Fruit fly (Drosophila melanogaster) whole organism, embryonic: Measurements from ENCODE around the gene Moca-cyp.

Source experiments
- Asciz ChIP-seq: fragments of 200-800 bp; sonication (Bioruptor generic); optimal IDR thresholded peaks from 2 replicates; lab custom pipeline; 2017; ENCODE audit warnings: missing biosample characterization, mild to moderate bottlenecking, missing genetic modification characterization, missing genetic modification reagents
- Atf6 ChIP-seq: fragments of 200-800 bp; sonication (Bioruptor generic); IDR thresholded peaks from 2 replicates; pipeline ENCODE4 v1.3.6; 2022; ENCODE audit warnings: missing biosample characterization, missing genetic modification characterization
- CG10267 ChIP-seq: fragments of 200-800 bp; sonication (Bioruptor generic); optimal IDR thresholded peaks from 2 replicates; lab custom pipeline; 2018; ENCODE audit warnings: missing biosample characterization, mild to moderate bottlenecking, missing genetic modification characterization, moderate library complexity
- CG10543 ChIP-seq: fragments of 200-800 bp; sonication (Bioruptor generic); optimal IDR thresholded peaks from 3 replicates; lab custom pipeline; 2017; ENCODE audit warnings: missing biosample characterization, mild to moderate bottlenecking, missing genetic modification characterization, moderate library complexity
- CG12219 ChIP-seq: fragments of 200-800 bp; sonication (Bioruptor generic); optimal IDR thresholded peaks from 3 replicates; lab custom pipeline; 2018; ENCODE audit warnings: missing biosample characterization, mild to moderate bottlenecking, missing genetic modification characterization
- CG13775 ChIP-seq: fragments of 200-800 bp; sonication (Bioruptor generic); optimal IDR thresholded peaks from 3 replicates; lab custom pipeline; 2017; ENCODE audit warnings: missing biosample characterization, mild to moderate bottlenecking, missing genetic modification characterization
- CG17359 ChIP-seq: fragments of 200-800 bp; sonication (Bioruptor generic); optimal IDR thresholded peaks from 3 replicates; lab custom pipeline; 2018; ENCODE audit warnings: missing biosample characterization, mild to moderate bottlenecking, missing genetic modification characterization, moderate library complexity
- CG1792 ChIP-seq: fragments of 200-800 bp; sonication (Bioruptor generic); optimal IDR thresholded peaks from 2 replicates; lab custom pipeline; 2016; ENCODE audit warnings: missing biosample characterization, missing genetic modification characterization
- CG18599 ChIP-seq: fragments of 200-800 bp; sonication (Bioruptor generic); optimal IDR thresholded peaks from 3 replicates; lab custom pipeline; 2017; ENCODE audit warnings: missing biosample characterization, missing genetic modification characterization, mild to moderate bottlenecking, moderate library complexity, missing genetic modification reagents
- CG34422 ChIP-seq: fragments of 200-800 bp; sonication (Bioruptor generic); IDR thresholded peaks from 3 replicates; pipeline ENCODE4 v1.3.6; 2022; ENCODE audit warnings: missing biosample characterization, missing genetic modification characterization
- CG6813 ChIP-seq: fragments of 200-800 bp; sonication (Bioruptor generic); optimal IDR thresholded peaks from 2 replicates; lab custom pipeline; 2017; ENCODE audit warnings: missing biosample characterization, missing genetic modification characterization, mild to moderate bottlenecking, moderate library complexity, missing genetic modification reagents
- CG6854 ChIP-seq: fragments of 200-800 bp; sonication (Bioruptor generic); optimal IDR thresholded peaks from 3 replicates; lab custom pipeline; 2017; ENCODE audit warnings: missing biosample characterization, mild to moderate bottlenecking, missing genetic modification characterization
- CG7928 ChIP-seq: fragments of 200-800 bp; sonication (Bioruptor generic); optimal IDR thresholded peaks from 2 replicates; lab custom pipeline; 2017; ENCODE audit warnings: missing biosample characterization, mild to moderate bottlenecking, missing genetic modification characterization
- CG8765 ChIP-seq: fragments of 200-800 bp; sonication (Bioruptor generic); IDR thresholded peaks from 2 replicates; pipeline ENCODE4 v1.3.6; 2022; ENCODE audit warnings: missing biosample characterization, missing genetic modification characterization
- CkIIα-i1 ChIP-seq: fragments of 200-800 bp; sonication (Bioruptor generic); IDR thresholded peaks from 2 replicates; pipeline ENCODE4 v1.3.6; 2022; ENCODE audit warnings: missing biosample characterization, missing genetic modification characterization
- CrebB ChIP-seq: fragments of 200-800 bp; sonication (Bioruptor generic); optimal IDR thresholded peaks from 3 replicates; lab custom pipeline; 2018; ENCODE audit warnings: missing biosample characterization, mild to moderate bottlenecking, missing genetic modification characterization
- Dll ChIP-seq: fragments of 200-800 bp; sonication (Bioruptor generic); IDR thresholded peaks from 4 replicates; pipeline ENCODE4 v1.3.6; 2022; ENCODE audit warnings: missing biosample characterization, missing genetic modification characterization; ENCODE audit not compliant: partially characterized antibody
- E2f1 ChIP-seq: fragments of 200-800 bp; sonication (Bioruptor generic); IDR thresholded peaks from 2 replicates; pipeline ENCODE4 v1.3.6; 2022; ENCODE audit warnings: missing biosample characterization, missing genetic modification characterization
- Fer1 ChIP-seq: fragments of 200-800 bp; sonication (Bioruptor generic); optimal IDR thresholded peaks from 2 replicates; lab custom pipeline; 2017; ENCODE audit warnings: missing biosample characterization, mild to moderate bottlenecking, missing genetic modification characterization
- Lim3 ChIP-seq: fragments of 200-800 bp; sonication (Bioruptor generic); IDR thresholded peaks from 2 replicates; pipeline ENCODE4 v1.3.6; 2022; ENCODE audit warnings: missing biosample characterization, missing genetic modification characterization
- Sry-β ChIP-seq: fragments of 200-800 bp; sonication (Bioruptor generic); optimal IDR thresholded peaks from 2 replicates; lab custom pipeline; 2018; ENCODE audit warnings: missing biosample characterization, mild to moderate bottlenecking, missing genetic modification characterization, moderate library complexity
- Taf1 ChIP-seq: fragments of 200-800 bp; sonication (Bioruptor generic); IDR thresholded peaks from 2 replicates; pipeline ENCODE4 v1.3.6; 2022; ENCODE audit warnings: missing biosample characterization, missing genetic modification characterization
- az2 ChIP-seq: fragments of 200-800 bp; sonication (Bioruptor generic); optimal IDR thresholded peaks from 3 replicates; lab custom pipeline; 2016; ENCODE audit warnings: missing biosample characterization, missing genetic modification characterization
- bab2 ChIP-seq: fragments of 200-800 bp; sonication (Bioruptor generic); optimal IDR thresholded peaks from 2 replicates; lab custom pipeline; 2016; ENCODE audit warnings: missing biosample characterization, missing genetic modification characterization
- bbx ChIP-seq: fragments of 200-800 bp; sonication (Bioruptor generic); IDR thresholded peaks from 2 replicates; pipeline ENCODE4 v1.3.6; 2022; ENCODE audit warnings: missing biosample characterization, missing genetic modification characterization; ENCODE audit not compliant: partially characterized antibody
- br ChIP-seq: fragments of >200 bp; optimal IDR thresholded peaks from 2 replicates; lab custom pipeline; 2017
- cas ChIP-seq: fragments of 200-800 bp; sonication (Bioruptor generic); IDR thresholded peaks from 2 replicates; pipeline ENCODE4 v1.3.6; 2022; ENCODE audit warnings: missing biosample characterization, missing genetic modification characterization
- chinmo ChIP-seq: fragments of 200-800 bp; sonication (Bioruptor generic); IDR thresholded peaks from 4 replicates; pipeline ENCODE4 v1.3.6; 2022; ENCODE audit warnings: missing biosample characterization, missing genetic modification characterization; ENCODE audit not compliant: partially characterized antibody
- croc ChIP-seq: fragments of 200-800 bp; sonication (Bioruptor generic); conservative IDR thresholded peaks from 3 replicates; pipeline ENCODE4 v1.3.6; 2022; ENCODE audit warnings: missing biosample characterization, missing genetic modification characterization
- dan ChIP-seq: fragments of 200-800 bp; sonication (Bioruptor generic); IDR thresholded peaks from 2 replicates; pipeline ENCODE4 v1.3.6; 2022; ENCODE audit warnings: missing biosample characterization, missing genetic modification characterization
- dmrt99B ChIP-seq: fragments of 200-800 bp; sonication (Bioruptor generic); optimal IDR thresholded peaks from 2 replicates; lab custom pipeline; 2018; ENCODE audit warnings: missing biosample characterization, mild to moderate bottlenecking, missing genetic modification characterization, moderate library complexity
- eve ChIP-seq, 2 experiments: fragments of >200 bp; optimal IDR thresholded peaks; 2 replicates each; lab custom pipeline; 2017; ENCODE audit warnings: missing biosample characterization in 2 of 2, missing genetic modification characterization in 2 of 2
- gce ChIP-seq: fragments of 200-800 bp; sonication (Bioruptor generic); IDR thresholded peaks from 3 replicates; pipeline ENCODE4 v1.3.6; 2022; ENCODE audit warnings: missing biosample characterization, missing genetic modification characterization
- gfzf ChIP-seq: fragments of 200-800 bp; sonication (Bioruptor generic); optimal IDR thresholded peaks from 2 replicates; lab custom pipeline; 2016; ENCODE audit warnings: missing biosample characterization, mild to moderate bottlenecking, missing genetic modification characterization, moderate library complexity
- gsb ChIP-seq: fragments of 200-800 bp; sonication (Bioruptor generic); IDR thresholded peaks from 2 replicates; pipeline ENCODE4 v1.3.6; 2022; ENCODE audit warnings: missing biosample characterization, missing genetic modification characterization
- mirr ChIP-seq: fragments of 200-800 bp; sonication (Bioruptor generic); optimal IDR thresholded peaks from 3 replicates; lab custom pipeline; 2018; ENCODE audit warnings: missing biosample characterization, mild to moderate bottlenecking, missing genetic modification characterization
- mld ChIP-seq: fragments of 200-800 bp; sonication (Bioruptor generic); IDR thresholded peaks from 3 replicates; pipeline ENCODE4 v1.3.6; 2022; ENCODE audit warnings: missing biosample characterization, missing genetic modification characterization; ENCODE audit not compliant: partially characterized antibody
- nmo ChIP-seq: fragments of 200-800 bp; sonication (Bioruptor generic); optimal IDR thresholded peaks from 2 replicates; lab custom pipeline; 2018; ENCODE audit warnings: missing biosample characterization, mild to moderate bottlenecking, missing genetic modification characterization, moderate library complexity
- pan ChIP-seq, 4 experiments: fragments of >200 bp in 3 of 4; fragments of 200-800 bp in 1 of 4; sonication (Bioruptor generic) in 1 of 4; optimal IDR thresholded peaks in 3 of 4; IDR thresholded peaks in 1 of 4; 2 replicates each; pipeline versions ENCODE4 v1.3.6 to Lab custom; 2017 to 2022; ENCODE audit warnings: missing biosample characterization in 2 of 4, missing genetic modification characterization in 2 of 4, mixed read lengths in 1 of 4
- peb ChIP-seq: fragments of 200-800 bp; sonication (Bioruptor generic); IDR thresholded peaks from 2 replicates; pipeline ENCODE4 v1.3.6; 2022; ENCODE audit warnings: missing biosample characterization, missing genetic modification characterization
- rib ChIP-seq: fragments of 200-800 bp; sonication (Bioruptor generic); IDR thresholded peaks from 2 replicates; pipeline ENCODE4 v1.3.6; 2022; ENCODE audit warnings: missing biosample characterization, missing genetic modification characterization
- ro ChIP-seq: fragments of 200-800 bp; sonication (Bioruptor generic); IDR thresholded peaks from 2 replicates; pipeline ENCODE4 v1.3.6; 2022; ENCODE audit warnings: missing biosample characterization, missing genetic modification characterization
- sens ChIP-seq: fragments of 200-800 bp; sonication (Bioruptor generic); peaks from one replicate; lab custom pipeline; 2016; ENCODE audit warnings: missing biosample characterization, missing genetic modification characterization
- sim ChIP-seq: fragments of 200-800 bp; sonication (Bioruptor generic); IDR thresholded peaks from 2 replicates; pipeline ENCODE4 v1.3.6; 2022; ENCODE audit warnings: missing biosample characterization, missing genetic modification characterization
- sima ChIP-seq: fragments of 200-800 bp; sonication (Bioruptor generic); optimal IDR thresholded peaks from 2 replicates; lab custom pipeline; 2016; ENCODE audit warnings: missing biosample characterization, missing genetic modification characterization
- tin ChIP-seq: fragments of 200-800 bp; sonication (Bioruptor generic); optimal IDR thresholded peaks from 3 replicates; lab custom pipeline; 2016; ENCODE audit warnings: missing biosample characterization, missing genetic modification characterization
- tio ChIP-seq: fragments of 200-800 bp; sonication (Bioruptor generic); optimal IDR thresholded peaks from 2 replicates; lab custom pipeline; 2017; ENCODE audit warnings: missing biosample characterization, missing genetic modification characterization, inconsistent platforms
- tll ChIP-seq, 2 experiments: fragments of 200-800 bp in 1 of 2; fragments of >200 bp in 1 of 2; sonication (Bioruptor generic) in 1 of 2; optimal IDR thresholded peaks; 2 replicates each; lab custom pipeline; 2017 to 2019; ENCODE audit warnings: missing biosample characterization in 2 of 2, missing genetic modification characterization in 2 of 2, mild to moderate bottlenecking in 1 of 2, moderate library complexity in 1 of 2
- yki ChIP-seq: fragments of >200 bp; optimal IDR thresholded peaks from 3 replicates; lab custom pipeline; 2018
- z ChIP-seq: fragments of 200-800 bp; sonication (Bioruptor generic); IDR thresholded peaks from 3 replicates; pipeline ENCODE4 v1.3.6; 2022; ENCODE audit warnings: missing biosample characterization, missing genetic modification characterization
- zfh1 ChIP-seq: fragments of 200-800 bp; sonication (Bioruptor generic); IDR thresholded peaks from 3 replicates; pipeline ENCODE4 v1.3.6; 2022; ENCODE audit warnings: missing biosample characterization, missing genetic modification characterization
- zfh2 ChIP-seq: fragments of 200-800 bp; sonication (Bioruptor generic); optimal IDR thresholded peaks from 2 replicates; lab custom pipeline; 2016; ENCODE audit warnings: missing biosample characterization, missing genetic modification characterization

Moca-cyp gene

DNA sequence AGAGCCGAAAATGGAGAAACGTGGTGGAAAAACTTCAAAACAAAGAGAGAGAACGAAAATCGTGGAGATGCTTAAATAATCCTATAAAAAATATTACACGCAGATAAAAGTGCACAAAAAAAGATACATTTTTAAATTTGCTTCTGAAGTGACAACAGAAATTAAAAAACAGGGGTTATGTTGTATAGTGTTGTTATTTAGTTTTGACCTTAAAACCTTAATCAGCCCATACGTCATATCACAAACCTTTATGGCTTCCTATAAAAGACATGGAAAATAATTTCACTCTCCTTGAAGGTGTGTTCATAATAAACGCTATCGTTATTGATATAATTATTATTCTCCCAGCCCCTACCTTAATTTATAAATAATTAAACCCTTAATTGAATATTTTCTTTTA is 13.0 kb upstream of the Moca-cyp start (continued):
- TF ChIP-seq CG17359 (tag; lab: Kevin White, UChicago) (peak; percentile 21), tll (GFP tag; optimal IDR thresholded peaks at IDR 0.05; lab: Kevin White, UChicago) (no peak), bab2 (GFP tag; lab: Kevin White, UChicago) (peak; percentile 9), Lim3 (GFP tag; lab: Robert Waterston, UW) (no peak), eve (GFP tag; optimal IDR thresholded peaks at IDR 0.05; lab: Kevin White, UChicago) (no peak), tio (GFP tag; lab: Kevin White, UChicago) (peak; percentile 62), zfh1 (GFP tag; lab: Robert Waterston, UW) (no peak), sima (no peak), nmo (peak; percentile 55), zfh2 (GFP tag; lab: Kevin White, UChicago) (no peak), sens (GFP tag; lab: Kevin White, UChicago) (no peak), ro (GFP tag; lab: Robert Waterston, UW) (no peak), Sry-β (no peak), CG13775 (GFP tag; lab: Kevin White, UChicago) (peak; percentile 36), dmrt99B (tag; lab: Kevin White, UChicago) (peak; percentile 34), pan (optimal IDR thresholded peaks at IDR 0.05; lab: Kevin White, UChicago) (no peak), pan (GFP tag; optimal IDR thresholded peaks at IDR 0.05 in 1 of 2, IDR thresholded peaks at IDR 0.05 in 1 of 2) (no peak), CG12219 (GFP tag; lab: Kevin White, UChicago) (no peak), yki (lab: Kevin White, UChicago) (no peak), mirr (GFP tag; lab: Kevin White, UChicago) (no peak), cas (GFP tag; lab: Robert Waterston, UW) (no peak), Asciz (GFP tag; lab: Kevin White, UChicago) (peak; percentile 53), CkIIα-i1 (GFP tag; lab: Robert Waterston, UW) (no peak), gsb (GFP tag; lab: Robert Waterston, UW) (no peak), Taf1 (GFP tag; lab: Robert Waterston, UW) (no peak), CG18599 (peak; percentile 15), CrebB (tag; lab: Kevin White, UChicago) (no peak), CG6813 (no peak), rib (GFP tag; lab: Robert Waterston, UW) (no peak), br (lab: Kevin White, UChicago) (no peak), az2 (GFP tag; lab: Kevin White, UChicago) (peak; percentile 43), CG7928 (GFP tag; lab: Kevin White, UChicago) (peak; percentile 8), chinmo (no peak), CG10267 (tag; lab: Kevin White, UChicago) (no peak), CG6854 (GFP tag; lab: Kevin White, UChicago) (no peak), peb (GFP tag; lab: Robert Waterston, UW) (no peak), CG8765 (GFP tag; lab: Robert Waterston, UW) (no peak), bbx (GFP tag; lab: Robert Waterston, UW) (no peak), dan (GFP tag; lab: Robert Waterston, UW) (no peak), mld (GFP tag; lab: Robert Waterston, UW) (no peak), croc (GFP tag; lab: Robert Waterston, UW) (no peak), gce (GFP tag; lab: Robert Waterston, UW) (no peak), CG1792 (GFP tag; lab: Kevin White, UChicago) (no peak), Atf6 (GFP tag; lab: Robert Waterston, UW) (no peak), Fer1 (GFP tag; lab: Kevin White, UChicago) (no peak), tin (GFP tag; lab: Kevin White, UChicago) (peak; percentile 34), gfzf (GFP tag; lab: Kevin White, UChicago) (no peak), CG34422 (GFP tag; lab: Robert Waterston, UW) (no peak), CG10543 (GFP tag; lab: Kevin White, UChicago) (no peak), z (no peak), sim (no peak), E2f1 (GFP tag; lab: Robert Waterston, UW) (no peak), Dll (no peak)
